Worm (Caenorhabditis elegans): ENCODE data around the gene glt-5.

ce11 chrII:9746069-9746468 is 37.4 kb upstream of the glt-5 start, which contains the start of the genes Y53C12B.1 and nos-3:
- no peak for TF ChIP-seq flt-1 (GFP tag; IDR thresholded peaks at IDR 0.05)
- no peak for TF ChIP-seq ama-1 (optimal IDR thresholded peaks at IDR 0.05)
- no peak for TF ChIP-seq hmg-4 (GFP tag; optimal IDR thresholded peaks at IDR 0.05)

All from whole organism, early embryonic.